Fruit fly (Drosophila melanogaster) whole organism, embryonic: ENCODE measurements around the gene Ser.

Source experiments
- Antp ChIP-seq: fragments of 200-800 bp; sonication (Bioruptor generic); optimal IDR thresholded peaks from 3 replicates; lab custom pipeline; 2016; ENCODE audit warnings: missing biosample characterization, missing genetic modification characterization
- B-H2 ChIP-seq: fragments of 200-800 bp; sonication (Bioruptor generic); optimal IDR thresholded peaks from 2 replicates; lab custom pipeline; 2018; ENCODE audit warnings: missing biosample characterization, mild to moderate bottlenecking, missing genetic modification characterization
- BEAF-32 ChIP-seq: fragments of 200-800 bp; sonication (Bioruptor generic); optimal IDR thresholded peaks from 3 replicates; lab custom pipeline; 2017; ENCODE audit warnings: missing biosample characterization, missing genetic modification characterization, mild to moderate bottlenecking, moderate library complexity, missing genetic modification reagents
- CG12155 ChIP-seq: fragments of 200-800 bp; sonication (Bioruptor generic); optimal IDR thresholded peaks from 3 replicates; lab custom pipeline; 2016; ENCODE audit warnings: missing biosample characterization, missing genetic modification characterization
- CG12659 ChIP-seq: fragments of 200-800 bp; sonication (Bioruptor generic); optimal IDR thresholded peaks from 3 replicates; lab custom pipeline; 2017; ENCODE audit warnings: mild to moderate bottlenecking, missing biosample characterization, missing genetic modification reagents, missing genetic modification characterization
- CG12942 ChIP-seq: fragments of 200-800 bp; sonication (Bioruptor generic); optimal IDR thresholded peaks from 3 replicates; lab custom pipeline; 2016; ENCODE audit warnings: missing biosample characterization, missing genetic modification characterization
- CG13287 ChIP-seq: fragments of 200-800 bp; sonication (Bioruptor generic); IDR thresholded peaks from 2 replicates; pipeline ENCODE4 v1.3.6; 2022; ENCODE audit warnings: missing biosample characterization, missing genetic modification characterization; ENCODE audit not compliant: partially characterized antibody
- CG13624 ChIP-seq: fragments of 200-800 bp; sonication (Bioruptor generic); optimal IDR thresholded peaks from 2 replicates; lab custom pipeline; 2016; ENCODE audit warnings: missing biosample characterization, missing genetic modification characterization
- CG14014 ChIP-seq: fragments of 200-800 bp; sonication (Bioruptor generic); IDR thresholded peaks from 2 replicates; pipeline ENCODE4 v1.3.6; 2022; ENCODE audit warnings: missing biosample characterization, missing genetic modification characterization
- CG18599 ChIP-seq: fragments of 200-800 bp; sonication (Bioruptor generic); optimal IDR thresholded peaks from 3 replicates; lab custom pipeline; 2017; ENCODE audit warnings: missing biosample characterization, missing genetic modification characterization, mild to moderate bottlenecking, moderate library complexity, missing genetic modification reagents
- CG2120 ChIP-seq: fragments of 200-800 bp; sonication (Bioruptor generic); optimal IDR thresholded peaks from 3 replicates; lab custom pipeline; 2016; ENCODE audit warnings: missing biosample characterization, missing genetic modification characterization
- CG32532 ChIP-seq: fragments of 200-800 bp; sonication (Bioruptor generic); IDR thresholded peaks from 2 replicates; pipeline ENCODE4 v1.3.6; 2022; ENCODE audit warnings: missing biosample characterization, missing genetic modification characterization
- CG32772 ChIP-seq: fragments of 200-800 bp; sonication (Bioruptor generic); IDR thresholded peaks from 2 replicates; pipeline ENCODE4 v1.3.6; 2022; ENCODE audit warnings: missing biosample characterization, missing genetic modification characterization
- CG3281 ChIP-seq: fragments of 200-800 bp; sonication (Bioruptor generic); optimal IDR thresholded peaks from 3 replicates; lab custom pipeline; 2017; ENCODE audit warnings: missing biosample characterization, mild to moderate bottlenecking, missing genetic modification characterization
- CG3407 ChIP-seq: fragments of 200-800 bp; sonication (Bioruptor generic); optimal IDR thresholded peaks from 2 replicates; lab custom pipeline; 2018; ENCODE audit warnings: missing biosample characterization, mild to moderate bottlenecking, missing genetic modification characterization
- CG34422 ChIP-seq: fragments of 200-800 bp; sonication (Bioruptor generic); IDR thresholded peaks from 3 replicates; pipeline ENCODE4 v1.3.6; 2022; ENCODE audit warnings: missing biosample characterization, missing genetic modification characterization
- CG4730 ChIP-seq: fragments of 200-800 bp; sonication (Bioruptor generic); IDR thresholded peaks from 2 replicates; pipeline ENCODE4 v1.3.6; 2022; ENCODE audit warnings: missing biosample characterization, missing genetic modification characterization
- CG6175 ChIP-seq: fragments of 200-800 bp; sonication (Bioruptor generic); IDR thresholded peaks from 3 replicates; pipeline ENCODE4 v1.3.6; 2022; ENCODE audit warnings: missing biosample characterization, missing genetic modification characterization
- CG6272 ChIP-seq: fragments of 200-800 bp; sonication (Bioruptor generic); IDR thresholded peaks from 2 replicates; pipeline ENCODE4 v1.3.6; 2022; ENCODE audit warnings: missing biosample characterization, missing genetic modification characterization
- CG6689 ChIP-seq: fragments of 200-800 bp; sonication (Bioruptor generic); IDR thresholded peaks from 2 replicates; pipeline ENCODE4 v1.3.6; 2022; ENCODE audit warnings: missing biosample characterization, missing genetic modification characterization
- CG8290 ChIP-seq, 3 experiments: fragments of 200-800 bp; sonication (Bioruptor generic); optimal IDR thresholded peaks; 2 replicates each; lab custom pipeline; 2016 to 2019; ENCODE audit warnings: missing biosample characterization in 3 of 3, missing genetic modification characterization in 3 of 3, mild to moderate bottlenecking in 2 of 3, moderate library complexity in 1 of 3
- CG9215 ChIP-seq: fragments of 200-800 bp; sonication (Bioruptor generic); IDR thresholded peaks from 2 replicates; pipeline ENCODE4 v1.3.6; 2022; ENCODE audit warnings: missing biosample characterization, missing genetic modification characterization
- CG9727 ChIP-seq: fragments of 200-800 bp; sonication (Bioruptor generic); optimal IDR thresholded peaks from 3 replicates; lab custom pipeline; 2017; ENCODE audit warnings: missing biosample characterization, mild to moderate bottlenecking, missing genetic modification characterization
- CTCF ChIP-seq: fragments of 200-800 bp; sonication (Bioruptor generic); optimal IDR thresholded peaks from 2 replicates; lab custom pipeline; 2017; ENCODE audit warnings: missing biosample characterization, mild to moderate bottlenecking, missing genetic modification characterization, moderate library complexity
- Drgx ChIP-seq: fragments of 200-800 bp; sonication (Bioruptor generic); IDR thresholded peaks from 2 replicates; pipeline ENCODE4 v1.3.6; 2022; ENCODE audit warnings: missing biosample characterization, missing genetic modification characterization
- Fer1 ChIP-seq: fragments of 200-800 bp; sonication (Bioruptor generic); optimal IDR thresholded peaks from 2 replicates; lab custom pipeline; 2017; ENCODE audit warnings: missing biosample characterization, mild to moderate bottlenecking, missing genetic modification characterization
- HLH3B ChIP-seq: fragments of 200-800 bp; sonication (Bioruptor generic); IDR thresholded peaks from 2 replicates; pipeline ENCODE4 v1.3.6; 2022; ENCODE audit warnings: missing biosample characterization, missing genetic modification characterization
- Lim3 ChIP-seq: fragments of 200-800 bp; sonication (Bioruptor generic); IDR thresholded peaks from 2 replicates; pipeline ENCODE4 v1.3.6; 2022; ENCODE audit warnings: missing biosample characterization, missing genetic modification characterization
- NK7.1 ChIP-seq: fragments of 200-800 bp; sonication (Bioruptor generic); optimal IDR thresholded peaks from 3 replicates; lab custom pipeline; 2016; ENCODE audit warnings: missing biosample characterization, missing genetic modification characterization
- Ptx1 ChIP-seq: fragments of 200-800 bp; sonication (Bioruptor generic); IDR thresholded peaks from 2 replicates; pipeline ENCODE4 v1.3.6; 2022; ENCODE audit warnings: missing biosample characterization, missing genetic modification characterization
- ab ChIP-seq: fragments of 200-800 bp; sonication (Bioruptor generic); optimal IDR thresholded peaks from 2 replicates; lab custom pipeline; 2016; ENCODE audit warnings: missing biosample characterization, missing genetic modification characterization
- al ChIP-seq: fragments of 200-800 bp; sonication (Bioruptor generic); IDR thresholded peaks from 2 replicates; pipeline ENCODE4 v1.3.6; 2022; ENCODE audit warnings: missing biosample characterization, missing genetic modification characterization
- bab2 ChIP-seq: fragments of 200-800 bp; sonication (Bioruptor generic); optimal IDR thresholded peaks from 2 replicates; lab custom pipeline; 2016; ENCODE audit warnings: missing biosample characterization, missing genetic modification characterization
- chinmo ChIP-seq: fragments of 200-800 bp; sonication (Bioruptor generic); IDR thresholded peaks from 4 replicates; pipeline ENCODE4 v1.3.6; 2022; ENCODE audit warnings: missing biosample characterization, missing genetic modification characterization; ENCODE audit not compliant: partially characterized antibody
- croc ChIP-seq: fragments of 200-800 bp; sonication (Bioruptor generic); conservative IDR thresholded peaks from 3 replicates; pipeline ENCODE4 v1.3.6; 2022; ENCODE audit warnings: missing biosample characterization, missing genetic modification characterization
- dysf ChIP-seq: fragments of 200-800 bp; sonication (Bioruptor generic); IDR thresholded peaks from 3 replicates; pipeline ENCODE4 v1.3.6; 2022; ENCODE audit warnings: missing biosample characterization, missing genetic modification characterization
- en ChIP-seq: fragments of 200-800 bp; sonication (Bioruptor generic); optimal IDR thresholded peaks from 2 replicates; lab custom pipeline; 2016; ENCODE audit warnings: missing biosample characterization, missing genetic modification characterization
- fd96Cb ChIP-seq: fragments of 200-800 bp; sonication (Bioruptor generic); optimal IDR thresholded peaks from 2 replicates; lab custom pipeline; 2018; ENCODE audit warnings: missing biosample characterization, mild to moderate bottlenecking, missing genetic modification characterization, moderate library complexity
- grau ChIP-seq: fragments of 200-800 bp; optimal IDR thresholded peaks from 3 replicates; lab custom pipeline; 2019; ENCODE audit warnings: missing biosample characterization, mild to moderate bottlenecking, missing genetic modification characterization, moderate library complexity
- lab ChIP-seq: fragments of 200-800 bp; sonication (Bioruptor generic); optimal IDR thresholded peaks from 3 replicates; lab custom pipeline; 2017; ENCODE audit warnings: missing biosample characterization, missing genetic modification characterization, mild to moderate bottlenecking, moderate library complexity, missing genetic modification reagents
- luna ChIP-seq: fragments of 200-800 bp; sonication (Bioruptor generic); optimal IDR thresholded peaks from 2 replicates; lab custom pipeline; 2016; ENCODE audit warnings: missing biosample characterization, missing genetic modification characterization
- mam ChIP-seq: fragments of 200-800 bp; sonication (Bioruptor generic); optimal IDR thresholded peaks from 3 replicates; lab custom pipeline; 2016; ENCODE audit warnings: missing biosample characterization, missing genetic modification characterization
- pho ChIP-seq: fragments of 200-800 bp; sonication (Bioruptor generic); optimal IDR thresholded peaks from 2 replicates; lab custom pipeline; 2016; ENCODE audit warnings: missing biosample characterization, missing genetic modification characterization
- ranshi ChIP-seq: fragments of 200-800 bp; sonication (Bioruptor generic); IDR thresholded peaks from 2 replicates; pipeline ENCODE4 v1.3.6; 2022; ENCODE audit warnings: missing biosample characterization, missing genetic modification characterization
- rib ChIP-seq: fragments of 200-800 bp; sonication (Bioruptor generic); IDR thresholded peaks from 2 replicates; pipeline ENCODE4 v1.3.6; 2022; ENCODE audit warnings: missing biosample characterization, missing genetic modification characterization
- slbo ChIP-seq: fragments of 200-800 bp; sonication (Bioruptor generic); IDR thresholded peaks from 2 replicates; pipeline ENCODE4 v1.3.6; 2022; ENCODE audit warnings: missing biosample characterization, missing genetic modification characterization
- stc ChIP-seq: fragments of 200-800 bp; sonication (Bioruptor generic); IDR thresholded peaks from 2 replicates; pipeline ENCODE4 v1.3.6; 2022; ENCODE audit warnings: missing biosample characterization, missing genetic modification characterization
- trh ChIP-seq: fragments of 200-800 bp; sonication (Bioruptor generic); optimal IDR thresholded peaks from 2 replicates; lab custom pipeline; 2016; ENCODE audit warnings: missing biosample characterization, missing genetic modification characterization
- wdn ChIP-seq: fragments of 200-800 bp; sonication (Bioruptor generic); IDR thresholded peaks from 2 replicates; pipeline ENCODE4 v1.3.6; 2022; ENCODE audit warnings: missing biosample characterization, missing genetic modification characterization

The Ser gene

DNA sequence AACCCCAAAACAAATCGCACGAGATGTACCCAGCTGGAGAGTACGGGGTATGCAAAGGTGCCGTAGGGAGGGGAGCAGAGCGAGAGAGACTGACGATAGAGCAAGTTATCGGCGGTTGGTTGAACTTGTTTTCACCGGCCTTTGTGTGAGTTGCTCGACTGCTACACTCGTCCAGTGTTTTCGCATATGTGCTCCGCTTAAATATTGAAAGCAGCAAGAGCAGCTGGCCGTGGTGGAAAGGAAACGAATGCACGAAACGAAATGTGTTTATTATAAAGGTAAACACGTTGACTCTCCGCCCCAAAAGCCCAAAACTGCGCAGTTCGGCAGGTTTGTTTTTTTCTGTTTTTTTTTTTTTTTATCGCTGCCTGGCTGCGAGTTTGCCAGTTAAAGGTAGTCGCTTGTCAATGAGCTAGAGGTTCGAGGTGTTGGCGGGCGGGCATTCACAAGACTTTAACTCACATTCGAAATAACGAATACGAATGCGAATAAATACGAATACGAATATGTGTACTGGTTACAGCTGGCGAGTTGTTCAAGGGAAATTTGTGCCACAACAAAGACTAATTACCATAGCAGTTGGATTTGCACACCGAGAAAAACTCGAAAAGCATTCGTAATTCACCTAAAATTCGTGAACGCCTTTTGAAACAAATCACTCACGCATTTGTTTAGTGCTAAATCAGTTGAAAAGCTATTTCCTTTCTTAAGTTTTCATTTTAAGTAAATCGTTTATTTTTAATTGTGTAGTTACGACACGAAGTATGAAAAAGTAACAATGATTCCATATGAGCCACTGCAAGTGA, 64.3 kb downstream of the Ser start:
- TF ChIP-seq CG9727 (GFP tag; lab: Kevin White, UChicago): peak; percentile 13
- peak; percentile 47 for TF ChIP-seq CG3281 (GFP tag; lab: Kevin White, UChicago)
- no peak for TF ChIP-seq CG3407 (GFP tag; lab: Kevin White, UChicago)
- TF ChIP-seq CG13287 (GFP tag; lab: Robert Waterston, UW): peak; percentile 17; the same call in 1 of the 2 replicates
- TF ChIP-seq stc (GFP tag; lab: Robert Waterston, UW): peak; percentile 47; the same call in 1 of the 2 replicates
- TF ChIP-seq CG18599 (GFP tag; lab: Kevin White, UChicago): peak; percentile 29
- peak; percentile 10 for TF ChIP-seq trh (GFP tag; lab: Kevin White, UChicago)
- TF ChIP-seq slbo (GFP tag; lab: Robert Waterston, UW): peak; percentile 60
- no peak for TF ChIP-seq NK7.1 (GFP tag; lab: Kevin White, UChicago)
- 0 out of 2 replicates have a peak, but pooled peaks have one; percentile 34 for TF ChIP-seq wdn
- TF ChIP-seq CG12942 (GFP tag; lab: Kevin White, UChicago): no peak
- 0 out of 2 replicates have a peak, but pooled peaks have one; percentile 3 for TF ChIP-seq ranshi (GFP tag; lab: Robert Waterston, UW)
- TF ChIP-seq al (GFP tag; lab: Robert Waterston, UW): peak; percentile 50; the same call in 1 of the 2 replicates
- peak; percentile 8 for TF ChIP-seq luna (GFP tag; lab: Kevin White, UChicago)
- TF ChIP-seq fd96Cb (tag; lab: Kevin White, UChicago): peak; percentile 4
- TF ChIP-seq bab2 (GFP tag; lab: Kevin White, UChicago): peak; percentile 8
- TF ChIP-seq HLH3B: 0 out of 2 replicates have a peak, but pooled peaks have one; percentile 22
- TF ChIP-seq ab (GFP tag; lab: Kevin White, UChicago): no peak
- TF ChIP-seq CG13624: peak; percentile 93
- TF ChIP-seq CG14014: peak; percentile 34; the same call in 1 of the 2 replicates
- peak; percentile 13 for TF ChIP-seq CG12659 (GFP tag; lab: Kevin White, UChicago)
- TF ChIP-seq croc: no peak
- no peak for TF ChIP-seq Lim3
- 0 out of 2 replicates have a peak, but pooled peaks have one; percentile 10 for TF ChIP-seq CG6272
- peak; percentile 35 for TF ChIP-seq B-H2 (GFP tag; lab: Kevin White, UChicago)
- TF ChIP-seq CG8290 (GFP tag; optimal IDR thresholded peaks at IDR 0.05; lab: Kevin White, UChicago): no peak
- peak in 1 of 2 experiments; percentile 50 for TF ChIP-seq CG8290 (tag; optimal IDR thresholded peaks at IDR 0.05; lab: Kevin White, UChicago)
- TF ChIP-seq CG6689: 0 out of 2 replicates have a peak, but pooled peaks have one; percentile 8
- peak; percentile 17 for TF ChIP-seq Fer1 (GFP tag; lab: Kevin White, UChicago)
- TF ChIP-seq CTCF: no peak
- TF ChIP-seq CG12155: no peak
- peak; percentile 64 for TF ChIP-seq CG2120 (GFP tag; lab: Kevin White, UChicago)
- TF ChIP-seq BEAF-32 (GFP tag; lab: Kevin White, UChicago): no peak
- TF ChIP-seq CG9215: peak; percentile 16; the same call in 1 of the 2 replicates
- 0 out of 2 replicates have a peak, but pooled peaks have one; percentile 56 for TF ChIP-seq CG32772 (GFP tag; lab: Robert Waterston, UW)
- peak; percentile 25 for TF ChIP-seq lab (GFP tag; lab: Kevin White, UChicago)
- TF ChIP-seq grau (tag; lab: Kevin White, UChicago): peak; percentile 50
- peak; percentile 74 for TF ChIP-seq Drgx (GFP tag; lab: Robert Waterston, UW)
- 0 out of 2 replicates have a peak, but pooled peaks have one; percentile 20 for TF ChIP-seq CG4730 (GFP tag; lab: Robert Waterston, UW)
- peak; percentile 66; the same call in 2 of the 3 replicates for TF ChIP-seq dysf
- TF ChIP-seq rib: peak; percentile 14; the same call in 1 of the 2 replicates
- peak; percentile 32; the same call in 1 of the 2 replicates for TF ChIP-seq Ptx1 (GFP tag; lab: Robert Waterston, UW)
- TF ChIP-seq chinmo (GFP tag; lab: Robert Waterston, UW): peak; percentile 97
- TF ChIP-seq CG34422: 0 out of 3 replicates have a peak, but pooled peaks have one; percentile 20
- TF ChIP-seq mam: peak; percentile 26
- TF ChIP-seq CG6175: peak; percentile 56; the same call in 1 of the 3 replicates
- TF ChIP-seq Antp (GFP tag; lab: Kevin White, UChicago): no peak
- peak; percentile 64; the same call in 1 of the 2 replicates for TF ChIP-seq CG32532 (GFP tag; lab: Robert Waterston, UW)
- TF ChIP-seq en (GFP tag; lab: Kevin White, UChicago): no peak
- TF ChIP-seq pho: peak; percentile 3
